Worm (Caenorhabditis elegans) whole organism, L4 larva: ENCODE results near the gene try-3.

ENCODE experiments used
- ZK546.5 ChIP-seq, 2 experiments: sonication (generic microtip); optimal IDR thresholded peaks; 2 replicates each; lab custom pipeline; 2017; ENCODE audit warnings: missing biosample characterization in 2 of 2, missing genetic modification characterization in 2 of 2
- aha-1 ChIP-seq: fragments of 150-350 bp; peaks from one replicate; lab custom pipeline; 2014; ENCODE audit warnings: missing biosample characterization, missing genetic modification characterization
- lin-13 ChIP-seq: fragments of 150-350 bp; optimal IDR thresholded peaks from 2 replicates; lab custom pipeline; 2014; ENCODE audit warnings: missing biosample characterization, missing genetic modification reagents, missing genetic modification characterization
- lsy-2 ChIP-seq, 2 experiments: fragments of 150-350 bp in 1 of 2; sonication (generic microtip) in 1 of 2; optimal IDR thresholded peaks; 2 replicates each; lab custom pipeline; 2014 to 2017; ENCODE audit warnings: missing biosample characterization in 2 of 2, missing genetic modification characterization in 2 of 2
- madf-5 ChIP-seq, 2 experiments: fragments of 200-800 bp; sonication (Bioruptor generic); IDR thresholded peaks; 2 replicates each; pipeline ENCODE4 v1.3.6; 2022; ENCODE audit warnings: missing compliant biosample characterization in 2 of 2, missing genetic modification characterization in 2 of 2
- mes-2 ChIP-seq: sonication (generic microtip); optimal IDR thresholded peaks from 2 replicates; lab custom pipeline; 2016; ENCODE audit warnings: missing genotype, mild to moderate bottlenecking, missing genetic modification characterization, missing compliant biosample characterization; ENCODE audit not compliant: poor library complexity, severe bottlenecking
- nhr-28 ChIP-seq: fragments of 150-350 bp; optimal IDR thresholded peaks from 2 replicates; lab custom pipeline; 2014; ENCODE audit warnings: missing biosample characterization, missing genetic modification characterization

ce11 chrIV:6529832-6530231, 27.1 kb upstream of the try-3 start:
- no peak for TF ChIP-seq ZK546.5 (tag; optimal IDR thresholded peaks at IDR 0.05; lab: Kevin White, UChicago)
- no peak for TF ChIP-seq mes-2 (tag; lab: Kevin White, UChicago)
- no peak for TF ChIP-seq nhr-28 (tag; lab: Kevin White, UChicago)
- no peak for TF ChIP-seq lsy-2 (tag; optimal IDR thresholded peaks at IDR 0.05; lab: Kevin White, UChicago)
- TF ChIP-seq aha-1 (tag; lab: Kevin White, UChicago): no peak
- no peak for TF ChIP-seq madf-5 (GFP tag; IDR thresholded peaks at IDR 0.05; lab: Robert Waterston, UW)
- TF ChIP-seq lin-13 (GFP tag; lab: Kevin White, UChicago): no peak
